Fruit fly (Drosophila melanogaster) whole organism, pupa: ENCODE measurements around the gene CG6254.

Source experiments
- CG10348 ChIP-seq: fragments of 200-800 bp; sonication (Bioruptor generic); IDR thresholded peaks from 2 replicates; pipeline ENCODE4 v1.3.6; 2022; ENCODE audit warnings: missing biosample characterization, missing genetic modification characterization
- CG12605 ChIP-seq: fragments of 200-800 bp; sonication (Bioruptor generic); IDR thresholded peaks from 2 replicates; pipeline ENCODE4 v1.3.6; 2022; ENCODE audit warnings: missing biosample characterization, missing genetic modification characterization
- CG13204 ChIP-seq: fragments of 200-800 bp; sonication (Bioruptor generic); optimal IDR thresholded peaks from 2 replicates; lab custom pipeline; 2018; ENCODE audit warnings: missing biosample characterization, mild to moderate bottlenecking, missing genetic modification characterization, moderate library complexity
- CG14655 ChIP-seq: fragments of 200-800 bp; sonication (Bioruptor generic); optimal IDR thresholded peaks from 3 replicates; lab custom pipeline; 2017; ENCODE audit warnings: mild to moderate bottlenecking, missing biosample characterization, missing genetic modification reagents, missing genetic modification characterization
- CG32121 ChIP-seq: fragments of 200-800 bp; sonication (Bioruptor generic); IDR thresholded peaks from 2 replicates; pipeline ENCODE4 v1.3.6; 2022; ENCODE audit warnings: missing biosample characterization, missing genetic modification characterization
- CG4496 ChIP-seq: fragments of 200-800 bp; sonication (Bioruptor generic); IDR thresholded peaks from 3 replicates; pipeline ENCODE4 v1.3.6; 2022; ENCODE audit warnings: missing biosample characterization, missing genetic modification characterization
- CG8159 ChIP-seq: fragments of 200-800 bp; sonication (Bioruptor generic); optimal IDR thresholded peaks from 3 replicates; lab custom pipeline; 2018; ENCODE audit warnings: missing biosample characterization, mild to moderate bottlenecking, missing genetic modification characterization, moderate library complexity
- CG8301 ChIP-seq: fragments of 200-800 bp; sonication (Bioruptor generic); optimal IDR thresholded peaks from 2 replicates; lab custom pipeline; 2018; ENCODE audit warnings: missing biosample characterization, mild to moderate bottlenecking, missing genetic modification characterization
- CG9948 ChIP-seq: fragments of 200-800 bp; sonication (Bioruptor generic); optimal IDR thresholded peaks from 2 replicates; lab custom pipeline; 2018; ENCODE audit warnings: missing biosample characterization, mild to moderate bottlenecking, missing genetic modification characterization, moderate library complexity
- D1 ChIP-seq: fragments of 200-800 bp; sonication (Bioruptor generic); optimal IDR thresholded peaks from 2 replicates; lab custom pipeline; 2018; ENCODE audit warnings: missing biosample characterization, mild to moderate bottlenecking, missing genetic modification characterization, moderate library complexity
- EcR ChIP-seq: fragments of 200-800 bp; sonication (Bioruptor generic); optimal IDR thresholded peaks from 3 replicates; lab custom pipeline; 2019; ENCODE audit warnings: missing biosample characterization, missing genetic modification characterization, mild to moderate bottlenecking, moderate library complexity, missing genetic modification reagents
- Snoo ChIP-seq: fragments of 200-800 bp; sonication (Bioruptor generic); optimal IDR thresholded peaks from 3 replicates; lab custom pipeline; 2017; ENCODE audit warnings: missing biosample characterization, mild to moderate bottlenecking, missing genetic modification characterization, inconsistent platforms

DNA sequence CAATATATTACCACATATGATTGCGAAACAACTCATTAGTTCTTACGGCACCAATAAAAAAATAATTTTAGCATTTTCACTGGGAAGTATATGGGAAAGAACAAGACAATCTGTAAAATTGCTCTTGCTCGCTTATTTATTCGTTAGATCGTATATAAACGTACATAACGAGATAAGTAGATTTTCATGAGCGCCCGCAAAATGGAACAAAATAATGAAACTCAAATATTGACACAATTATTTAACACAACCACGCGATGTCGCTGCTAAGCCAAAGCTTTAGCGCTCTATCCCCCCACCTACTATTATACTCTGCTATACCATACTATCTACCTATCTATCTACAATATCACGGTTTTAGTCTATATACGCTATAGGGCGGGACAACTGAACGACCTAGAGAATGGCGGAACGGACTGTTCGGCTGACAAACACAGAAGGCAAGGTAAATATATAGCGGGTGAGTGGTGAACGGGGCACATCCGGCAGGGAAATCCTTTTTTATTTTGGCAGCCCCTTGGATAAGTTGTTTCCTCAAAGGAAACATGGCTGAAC lies 30.1 kb downstream of the CG6254 start:
- TF ChIP-seq EcR (GFP tag; lab: Kevin White, UChicago), result no peak
- TF ChIP-seq Snoo (tag; lab: Kevin White, UChicago), result no peak
- TF ChIP-seq CG14655 (GFP tag; lab: Kevin White, UChicago), result no peak
- no peak for TF ChIP-seq CG9948
- TF ChIP-seq CG13204 (GFP tag; lab: Kevin White, UChicago), result no peak
- no peak for TF ChIP-seq CG4496 (GFP tag; lab: Robert Waterston, UW)
- no peak for TF ChIP-seq CG8159
- TF ChIP-seq CG32121, result no peak
- no peak for TF ChIP-seq CG12605 (GFP tag; lab: Robert Waterston, UW)
- TF ChIP-seq CG10348 (GFP tag; lab: Robert Waterston, UW), result no peak
- TF ChIP-seq D1 (tag; lab: Kevin White, UChicago), result no peak
- no peak for TF ChIP-seq CG8301
